Fruit fly (Drosophila melanogaster): ENCODE measurements around the gene CG44194.

DNA sequence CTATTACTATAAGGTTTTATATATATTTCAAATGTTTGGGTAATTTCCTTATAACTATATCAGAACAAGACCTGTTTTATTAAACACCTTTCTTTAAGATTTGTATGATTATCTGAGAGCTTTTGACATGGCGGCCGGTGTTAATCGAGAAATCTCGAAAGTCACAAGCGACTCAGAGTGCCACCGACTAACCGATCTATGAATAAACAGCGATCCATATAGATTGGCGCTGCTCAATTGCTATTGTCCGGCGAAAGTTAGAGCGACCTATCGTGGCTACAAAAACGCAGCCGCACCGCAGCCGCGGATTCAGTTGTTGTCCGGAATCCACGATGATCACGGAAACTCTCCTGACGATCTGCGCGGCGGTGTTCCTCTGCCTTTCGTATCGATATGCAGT is 34.0 kb downstream of the CG44194 start, which contains the start of gene Cyp304a1:
- TF ChIP-seq CG9727 (GFP tag; optimal IDR thresholded peaks at IDR 0.05), result no peak
- TF ChIP-seq Hr78 (GFP tag; optimal IDR thresholded peaks at IDR 0.05), result no peak
- no peak for TF ChIP-seq sc (optimal IDR thresholded peaks at IDR 0.05)
- no peak for TF ChIP-seq sc (GFP tag; optimal IDR thresholded peaks at IDR 0.05)
- TF ChIP-seq chif (GFP tag; optimal IDR thresholded peaks at IDR 0.05), result no peak

Measured in whole organism, embryonic.